Fruit fly (Drosophila melanogaster) whole organism, embryonic: ENCODE measurements around the gene CG32237.

Experiments
- Atf6 ChIP-seq: fragments of 200-800 bp; sonication (Bioruptor generic); IDR thresholded peaks from 2 replicates; pipeline ENCODE4 v1.3.6; 2022; ENCODE audit warnings: missing biosample characterization, missing genetic modification characterization
- CG1024 ChIP-seq: fragments of 200-800 bp; sonication (Bioruptor generic); IDR thresholded peaks from 2 replicates; pipeline ENCODE4 v1.3.6; 2022; ENCODE audit warnings: missing biosample characterization, missing genetic modification characterization
- CG11695 ChIP-seq: fragments of 200-800 bp; sonication (Bioruptor generic); IDR thresholded peaks from 3 replicates; pipeline ENCODE4 v1.3.6; 2022; ENCODE audit warnings: missing biosample characterization, missing genetic modification characterization
- CG13424 ChIP-seq: fragments of 200-800 bp; sonication (Bioruptor generic); optimal IDR thresholded peaks from 2 replicates; lab custom pipeline; 2019; ENCODE audit warnings: missing biosample characterization, mild to moderate bottlenecking, missing genetic modification characterization, moderate library complexity
- CG1647 ChIP-seq: fragments of 200-800 bp; sonication (Bioruptor generic); optimal IDR thresholded peaks from 3 replicates; lab custom pipeline; 2016; ENCODE audit warnings: missing biosample characterization, missing genetic modification characterization
- CG17802 ChIP-seq: fragments of 200-800 bp; sonication (Bioruptor generic); optimal IDR thresholded peaks from 2 replicates; lab custom pipeline; 2018; ENCODE audit warnings: missing biosample characterization, mild to moderate bottlenecking, missing genetic modification characterization, moderate library complexity
- CG2120 ChIP-seq: fragments of 200-800 bp; sonication (Bioruptor generic); optimal IDR thresholded peaks from 3 replicates; lab custom pipeline; 2016; ENCODE audit warnings: missing biosample characterization, missing genetic modification characterization
- CG2129 ChIP-seq: fragments of 200-800 bp; sonication (Bioruptor generic); IDR thresholded peaks from 2 replicates; pipeline ENCODE4 v1.3.6; 2022; ENCODE audit warnings: missing biosample characterization, missing genetic modification characterization; ENCODE audit not compliant: partially characterized antibody
- CG30431 ChIP-seq: fragments of 200-800 bp; sonication (Bioruptor generic); optimal IDR thresholded peaks from 2 replicates; lab custom pipeline; 2017; ENCODE audit warnings: missing biosample characterization, missing genetic modification characterization
- CG4820 ChIP-seq: fragments of 200-800 bp; sonication (Bioruptor generic); optimal IDR thresholded peaks from 3 replicates; lab custom pipeline; 2016; ENCODE audit warnings: missing biosample characterization, missing genetic modification characterization
- CG4854 ChIP-seq: fragments of 200-800 bp; sonication (Bioruptor generic); optimal IDR thresholded peaks from 2 replicates; lab custom pipeline; 2016; ENCODE audit warnings: missing biosample characterization, missing genetic modification characterization, inconsistent platforms
- CG7372 ChIP-seq: fragments of 200-800 bp; sonication (Bioruptor generic); IDR thresholded peaks from 2 replicates; pipeline ENCODE4 v1.3.6; 2022; ENCODE audit warnings: missing biosample characterization, missing genetic modification characterization
- CG7556 ChIP-seq: fragments of 200-800 bp; sonication (Bioruptor generic); optimal IDR thresholded peaks from 2 replicates; lab custom pipeline; 2017; ENCODE audit warnings: missing biosample characterization, mild to moderate bottlenecking, missing genetic modification characterization
- CG7745 ChIP-seq: fragments of 200-800 bp; sonication (Bioruptor generic); optimal IDR thresholded peaks from 2 replicates; lab custom pipeline; 2018; ENCODE audit warnings: missing biosample characterization, mild to moderate bottlenecking, missing genetic modification characterization, moderate library complexity
- CG9817 ChIP-seq: fragments of 200-800 bp; sonication (Bioruptor generic); optimal IDR thresholded peaks from 2 replicates; lab custom pipeline; 2018; ENCODE audit warnings: missing biosample characterization, mild to moderate bottlenecking, missing genetic modification characterization, moderate library complexity
- Chrac-16 ChIP-seq: fragments of 200-800 bp; sonication (Bioruptor generic); optimal IDR thresholded peaks from 3 replicates; lab custom pipeline; 2016; ENCODE audit warnings: missing biosample characterization, missing genetic modification characterization
- Fer1 ChIP-seq: fragments of 200-800 bp; sonication (Bioruptor generic); optimal IDR thresholded peaks from 2 replicates; lab custom pipeline; 2017; ENCODE audit warnings: missing biosample characterization, mild to moderate bottlenecking, missing genetic modification characterization
- Fer3 ChIP-seq: fragments of 200-800 bp; sonication (Bioruptor generic); optimal IDR thresholded peaks from 2 replicates; lab custom pipeline; 2018; ENCODE audit warnings: missing biosample characterization, mild to moderate bottlenecking, missing genetic modification characterization, moderate library complexity
- H15 ChIP-seq: fragments of 200-800 bp; sonication (Bioruptor generic); IDR thresholded peaks from 3 replicates; pipeline ENCODE4 v1.3.6; 2022; ENCODE audit warnings: missing biosample characterization, missing genetic modification characterization
- H2.0 ChIP-seq: fragments of 200-800 bp; sonication (Bioruptor generic); IDR thresholded peaks from 2 replicates; pipeline ENCODE4 v1.3.6; 2022; ENCODE audit warnings: missing biosample characterization, missing genetic modification characterization
- Hey ChIP-seq: fragments of 200-800 bp; sonication (Bioruptor generic); optimal IDR thresholded peaks from 3 replicates; lab custom pipeline; 2018; ENCODE audit warnings: missing biosample characterization, mild to moderate bottlenecking, missing genetic modification characterization
- MESR4 ChIP-seq: fragments of 200-800 bp; sonication (Bioruptor generic); optimal IDR thresholded peaks from 2 replicates; lab custom pipeline; 2018; ENCODE audit warnings: missing biosample characterization, mild to moderate bottlenecking, missing genetic modification characterization, moderate library complexity
- Mad ChIP-seq: fragments of 200-800 bp; sonication (Bioruptor generic); optimal IDR thresholded peaks from 2 replicates; lab custom pipeline; 2016; ENCODE audit warnings: missing biosample characterization, missing genetic modification characterization
- Mes4 ChIP-seq: fragments of 200-800 bp; sonication (Bioruptor generic); optimal IDR thresholded peaks from 2 replicates; lab custom pipeline; 2016; ENCODE audit warnings: missing biosample characterization, missing genetic modification characterization
- Pdp1 ChIP-seq, 2 experiments: fragments of 200-800 bp; sonication (Bioruptor generic); optimal IDR thresholded peaks; 3 replicates each; lab custom pipeline; 2016; ENCODE audit warnings: missing biosample characterization in 2 of 2, missing genetic modification characterization in 2 of 2, mild to moderate bottlenecking in 1 of 2, moderate library complexity in 1 of 2
- Xbp1 ChIP-seq: fragments of 200-800 bp; sonication (Bioruptor generic); optimal IDR thresholded peaks from 3 replicates; lab custom pipeline; 2016; ENCODE audit warnings: missing biosample characterization, mild to moderate bottlenecking, missing genetic modification characterization
- abd-A ChIP-seq: fragments of 200-800 bp; sonication (Bioruptor generic); optimal IDR thresholded peaks from 3 replicates; lab custom pipeline; 2019; ENCODE audit warnings: missing biosample characterization, mild to moderate bottlenecking, missing genetic modification characterization, moderate library complexity
- cas ChIP-seq: fragments of 200-800 bp; sonication (Bioruptor generic); IDR thresholded peaks from 2 replicates; pipeline ENCODE4 v1.3.6; 2022; ENCODE audit warnings: missing biosample characterization, missing genetic modification characterization
- chinmo ChIP-seq: fragments of 200-800 bp; sonication (Bioruptor generic); IDR thresholded peaks from 4 replicates; pipeline ENCODE4 v1.3.6; 2022; ENCODE audit warnings: missing biosample characterization, missing genetic modification characterization; ENCODE audit not compliant: partially characterized antibody
- chn ChIP-seq: fragments of 200-800 bp; sonication (Bioruptor generic); optimal IDR thresholded peaks from 2 replicates; lab custom pipeline; 2016; ENCODE audit warnings: missing biosample characterization, missing genetic modification characterization
- crc ChIP-seq: fragments of 200-800 bp; sonication (Bioruptor generic); optimal IDR thresholded peaks from 2 replicates; lab custom pipeline; 2016; ENCODE audit warnings: missing biosample characterization, missing genetic modification characterization
- dysf ChIP-seq: fragments of 200-800 bp; sonication (Bioruptor generic); IDR thresholded peaks from 3 replicates; pipeline ENCODE4 v1.3.6; 2022; ENCODE audit warnings: missing biosample characterization, missing genetic modification characterization
- ems ChIP-seq: fragments of 200-800 bp; sonication (Bioruptor generic); optimal IDR thresholded peaks from 3 replicates; lab custom pipeline; 2016; ENCODE audit warnings: missing biosample characterization, missing genetic modification characterization
- en ChIP-seq: fragments of 200-800 bp; sonication (Bioruptor generic); optimal IDR thresholded peaks from 2 replicates; lab custom pipeline; 2016; ENCODE audit warnings: missing biosample characterization, missing genetic modification characterization
- eyg ChIP-seq: fragments of 200-800 bp; sonication (Bioruptor generic); optimal IDR thresholded peaks from 3 replicates; lab custom pipeline; 2016; ENCODE audit warnings: missing biosample characterization, missing genetic modification characterization
- fd96Cb ChIP-seq: fragments of 200-800 bp; sonication (Bioruptor generic); optimal IDR thresholded peaks from 2 replicates; lab custom pipeline; 2018; ENCODE audit warnings: missing biosample characterization, mild to moderate bottlenecking, missing genetic modification characterization, moderate library complexity
- gce ChIP-seq: fragments of 200-800 bp; sonication (Bioruptor generic); IDR thresholded peaks from 3 replicates; pipeline ENCODE4 v1.3.6; 2022; ENCODE audit warnings: missing biosample characterization, missing genetic modification characterization
- gcm ChIP-seq: fragments of 200-800 bp; sonication (Bioruptor generic); optimal IDR thresholded peaks from 2 replicates; lab custom pipeline; 2019; ENCODE audit warnings: missing biosample characterization, mild to moderate bottlenecking, missing genetic modification characterization, moderate library complexity
- kah ChIP-seq: fragments of 200-800 bp; sonication (Bioruptor generic); optimal IDR thresholded peaks from 2 replicates; lab custom pipeline; 2018; ENCODE audit warnings: missing biosample characterization, mild to moderate bottlenecking, missing genetic modification characterization
- knrl ChIP-seq: fragments of 200-800 bp; sonication (Bioruptor generic); IDR thresholded peaks from 3 replicates; pipeline ENCODE4 v1.3.6; 2022; ENCODE audit warnings: missing biosample characterization, missing genetic modification characterization; ENCODE audit not compliant: partially characterized antibody
- maf-S ChIP-seq: fragments of 200-800 bp; sonication (Bioruptor generic); optimal IDR thresholded peaks from 2 replicates; lab custom pipeline; 2016; ENCODE audit warnings: missing biosample characterization, missing genetic modification characterization
- odd ChIP-seq: fragments of 200-800 bp; sonication (Bioruptor generic); optimal IDR thresholded peaks from 2 replicates; lab custom pipeline; 2017; ENCODE audit warnings: missing biosample characterization, mild to moderate bottlenecking, missing genetic modification characterization
- phol ChIP-seq: fragments of 200-800 bp; sonication (Bioruptor generic); optimal IDR thresholded peaks from 3 replicates; lab custom pipeline; 2018; ENCODE audit warnings: missing biosample characterization, mild to moderate bottlenecking, missing genetic modification characterization, moderate library complexity
- schlank ChIP-seq: fragments of 200-800 bp; sonication (Bioruptor generic); optimal IDR thresholded peaks from 2 replicates; lab custom pipeline; 2018; ENCODE audit warnings: missing biosample characterization, mild to moderate bottlenecking, missing genetic modification characterization
- stwl ChIP-seq: fragments of 200-800 bp; sonication (Bioruptor generic); optimal IDR thresholded peaks from 3 replicates; lab custom pipeline; 2018; ENCODE audit warnings: missing biosample characterization, mild to moderate bottlenecking, missing genetic modification characterization, moderate library complexity
- tap ChIP-seq: fragments of 200-800 bp; optimal IDR thresholded peaks from 3 replicates; lab custom pipeline; 2019; ENCODE audit warnings: missing biosample characterization, mild to moderate bottlenecking, missing genetic modification characterization, moderate library complexity
- tna ChIP-seq: fragments of 200-800 bp; sonication (Bioruptor generic); IDR thresholded peaks from 2 replicates; pipeline ENCODE4 v1.3.6; 2022; ENCODE audit warnings: missing biosample characterization, missing genetic modification characterization; ENCODE audit not compliant: partially characterized antibody
- usp ChIP-seq: fragments of >200 bp; optimal IDR thresholded peaks from 2 replicates; lab custom pipeline; 2017; ENCODE audit warnings: missing biosample characterization, missing genetic modification characterization
- vfl ChIP-seq: fragments of 200-800 bp; sonication (Bioruptor generic); optimal IDR thresholded peaks from 2 replicates; lab custom pipeline; 2016; ENCODE audit warnings: missing biosample characterization, missing genetic modification characterization
- zen2 ChIP-seq: fragments of 200-800 bp; sonication (Bioruptor generic); IDR thresholded peaks from 3 replicates; pipeline ENCODE4 v1.3.6; 2022; ENCODE audit warnings: missing biosample characterization, missing genetic modification characterization; ENCODE audit not compliant: partially characterized antibody
- zfh2 ChIP-seq: fragments of 200-800 bp; sonication (Bioruptor generic); optimal IDR thresholded peaks from 2 replicates; lab custom pipeline; 2016; ENCODE audit warnings: missing biosample characterization, missing genetic modification characterization

CG32237 gene

DNA sequence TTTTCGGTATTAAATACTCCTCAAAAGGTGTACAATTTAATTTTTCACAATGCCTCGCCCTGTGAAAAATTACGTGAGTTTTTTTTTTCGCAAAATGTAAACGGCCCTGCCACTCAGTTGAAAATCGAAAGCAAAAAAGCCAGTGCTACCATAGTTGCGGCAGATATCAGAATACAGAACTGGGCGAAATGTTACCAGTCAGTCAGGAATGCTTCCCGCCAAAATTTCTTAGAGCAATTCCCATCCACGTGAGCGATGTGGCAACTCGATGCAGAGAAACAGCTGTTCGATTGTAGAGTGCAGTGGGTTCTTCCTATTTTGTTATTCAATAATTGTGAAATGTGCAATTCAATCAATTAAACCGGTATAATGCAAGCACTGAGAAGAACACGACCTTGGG is 26.7 kb downstream of the CG32237 start, which contains the start of the genes Dhc64C and LeuRS-m (continued):
- peak in 1 of 2 experiments; percentile 97 for TF ChIP-seq Pdp1 (GFP tag; optimal IDR thresholded peaks at IDR 0.05; lab: Kevin White, UChicago)
- TF ChIP-seq Xbp1, result peak; percentile 33
- TF ChIP-seq usp, result no peak
- no peak for TF ChIP-seq CG17802 (tag; lab: Kevin White, UChicago)
- TF ChIP-seq crc (GFP tag; lab: Kevin White, UChicago), result no peak
- TF ChIP-seq vfl (GFP tag; lab: Kevin White, UChicago), result no peak
- peak; percentile 54 for TF ChIP-seq CG2120 (GFP tag; lab: Kevin White, UChicago)
- TF ChIP-seq tna (GFP tag; lab: Robert Waterston, UW), result peak; percentile 40; the same call in 1 of the 2 replicates
- no peak for TF ChIP-seq CG1647 (GFP tag; lab: Kevin White, UChicago)
- TF ChIP-seq CG2129 (GFP tag; lab: Robert Waterston, UW), result no peak
- no peak for TF ChIP-seq odd
- 0 out of 4 replicates have a peak, but pooled peaks have one; percentile 77 for TF ChIP-seq chinmo (GFP tag; lab: Robert Waterston, UW)
- TF ChIP-seq Fer3 (tag; lab: Kevin White, UChicago), result no peak
- TF ChIP-seq CG4820 (GFP tag; lab: Kevin White, UChicago), result peak; percentile 0
- TF ChIP-seq Mes4 (GFP tag; lab: Kevin White, UChicago), result peak; percentile 33
- no peak for TF ChIP-seq Hey
- no peak for TF ChIP-seq CG30431 (GFP tag; lab: Kevin White, UChicago)
- TF ChIP-seq CG4854, result no peak
- TF ChIP-seq H2.0 (GFP tag; lab: Robert Waterston, UW), result no peak
- peak; percentile 34 for TF ChIP-seq chn
- peak; percentile 34 for TF ChIP-seq maf-S (GFP tag; lab: Kevin White, UChicago)
- peak; percentile 38 for TF ChIP-seq Chrac-16 (GFP tag; lab: Kevin White, UChicago)
- TF ChIP-seq abd-A (tag; lab: Kevin White, UChicago), result peak; percentile 2
- TF ChIP-seq fd96Cb, result no peak
- TF ChIP-seq cas (GFP tag; lab: Robert Waterston, UW), result no peak
- no peak for TF ChIP-seq schlank
- TF ChIP-seq eyg (GFP tag; lab: Kevin White, UChicago), result peak; percentile 28
- no peak for TF ChIP-seq Fer1 (GFP tag; lab: Kevin White, UChicago)
- peak; percentile 96 for TF ChIP-seq stwl (tag; lab: Kevin White, UChicago)
- no peak for TF ChIP-seq CG7745 (tag; lab: Kevin White, UChicago)
- no peak for TF ChIP-seq Atf6 (GFP tag; lab: Robert Waterston, UW)
- TF ChIP-seq zen2, result 0 out of 3 replicates have a peak, but pooled peaks have one; percentile 7
- no peak for TF ChIP-seq kah (GFP tag; lab: Kevin White, UChicago)
- peak; percentile 27 for TF ChIP-seq CG13424
- peak; percentile 46 for TF ChIP-seq CG9817 (tag; lab: Kevin White, UChicago)
- no peak for TF ChIP-seq CG7556
- TF ChIP-seq CG7372 (GFP tag; lab: Robert Waterston, UW), result no peak
- peak; percentile 58 for TF ChIP-seq MESR4 (GFP tag; lab: Kevin White, UChicago)
- no peak for TF ChIP-seq ems (GFP tag; lab: Kevin White, UChicago)
- TF ChIP-seq CG11695, result no peak
- TF ChIP-seq CG1024, result no peak
- TF ChIP-seq Mad (GFP tag; lab: Kevin White, UChicago), result no peak
- no peak for TF ChIP-seq H15 (GFP tag; lab: Robert Waterston, UW)
- TF ChIP-seq phol (tag; lab: Kevin White, UChicago), result peak; percentile 19
- TF ChIP-seq knrl (GFP tag; lab: Robert Waterston, UW), result peak; percentile 69
- TF ChIP-seq en (GFP tag; lab: Kevin White, UChicago), result no peak
- no peak for TF ChIP-seq gce (GFP tag; lab: Robert Waterston, UW)
- TF ChIP-seq tap (tag; lab: Kevin White, UChicago), result no peak
- TF ChIP-seq zfh2 (GFP tag; lab: Kevin White, UChicago), result peak; percentile 64
- TF ChIP-seq gcm (GFP tag; lab: Kevin White, UChicago), result no peak
- TF ChIP-seq dysf (GFP tag; lab: Robert Waterston, UW), result no peak
